Fruit fly (Drosophila melanogaster) whole organism, embryonic: ENCODE data around the gene MFS9.
A peak's percentile ranks its signal among the peaks of the same experiment; 100 is the strongest.

ENCODE experiments used
- B-H1 ChIP-seq: fragments of 200-800 bp; sonication (Bioruptor generic); IDR thresholded peaks from 3 replicates; pipeline ENCODE4 v1.3.6; 2022; ENCODE audit warnings: missing biosample characterization, missing genetic modification characterization
- BEAF-32 ChIP-seq: fragments of 200-800 bp; sonication (Bioruptor generic); optimal IDR thresholded peaks from 3 replicates; lab custom pipeline; 2017; ENCODE audit warnings: missing biosample characterization, missing genetic modification characterization, mild to moderate bottlenecking, moderate library complexity, missing genetic modification reagents
- CG1024 ChIP-seq: fragments of 200-800 bp; sonication (Bioruptor generic); IDR thresholded peaks from 2 replicates; pipeline ENCODE4 v1.3.6; 2022; ENCODE audit warnings: missing biosample characterization, missing genetic modification characterization
- CG10543 ChIP-seq: fragments of 200-800 bp; sonication (Bioruptor generic); optimal IDR thresholded peaks from 3 replicates; lab custom pipeline; 2017; ENCODE audit warnings: missing biosample characterization, mild to moderate bottlenecking, missing genetic modification characterization, moderate library complexity
- CG10565 ChIP-seq: fragments of 200-800 bp; sonication (Bioruptor generic); optimal IDR thresholded peaks from 3 replicates; lab custom pipeline; 2016; ENCODE audit warnings: missing biosample characterization, mild to moderate bottlenecking, missing genetic modification characterization
- CG14710 ChIP-seq: fragments of 200-800 bp; sonication (Bioruptor generic); optimal IDR thresholded peaks from 3 replicates; lab custom pipeline; 2019; ENCODE audit warnings: missing biosample characterization, mild to moderate bottlenecking, missing genetic modification characterization, moderate library complexity
- CG15073 ChIP-seq: fragments of 200-800 bp; sonication (Bioruptor generic); optimal IDR thresholded peaks from 2 replicates; lab custom pipeline; 2016; ENCODE audit warnings: missing biosample characterization, missing genetic modification characterization
- CG1792 ChIP-seq: fragments of 200-800 bp; sonication (Bioruptor generic); optimal IDR thresholded peaks from 2 replicates; lab custom pipeline; 2016; ENCODE audit warnings: missing biosample characterization, missing genetic modification characterization
- CG18011 ChIP-seq: fragments of 200-800 bp; sonication (Bioruptor generic); optimal IDR thresholded peaks from 2 replicates; lab custom pipeline; 2017; ENCODE audit warnings: missing biosample characterization, missing genetic modification characterization, mild to moderate bottlenecking, moderate library complexity, missing genotype
- CG2120 ChIP-seq: fragments of 200-800 bp; sonication (Bioruptor generic); optimal IDR thresholded peaks from 3 replicates; lab custom pipeline; 2016; ENCODE audit warnings: missing biosample characterization, missing genetic modification characterization
- CG3163 ChIP-seq: fragments of 200-800 bp; sonication (Bioruptor generic); optimal IDR thresholded peaks from 3 replicates; lab custom pipeline; 2016; ENCODE audit warnings: missing biosample characterization, missing genetic modification characterization
- CG34224 ChIP-seq: fragments of 200-800 bp; sonication (Bioruptor generic); IDR thresholded peaks from 3 replicates; pipeline ENCODE4 v1.3.6; 2022; ENCODE audit warnings: missing biosample characterization, missing genetic modification characterization; ENCODE audit not compliant: partially characterized antibody
- CG4328 ChIP-seq: fragments of 200-800 bp; sonication (Bioruptor generic); optimal IDR thresholded peaks from 3 replicates; lab custom pipeline; 2017; ENCODE audit warnings: missing biosample characterization, missing genetic modification reagents, missing genetic modification characterization
- CG7839 ChIP-seq: fragments of 200-800 bp; sonication (Bioruptor generic); optimal IDR thresholded peaks from 3 replicates; lab custom pipeline; 2018; ENCODE audit warnings: missing biosample characterization, mild to moderate bottlenecking, missing genetic modification characterization, moderate library complexity
- CG9727 ChIP-seq: fragments of 200-800 bp; sonication (Bioruptor generic); optimal IDR thresholded peaks from 3 replicates; lab custom pipeline; 2017; ENCODE audit warnings: missing biosample characterization, mild to moderate bottlenecking, missing genetic modification characterization
- D19B ChIP-seq: fragments of 200-800 bp; sonication (Bioruptor generic); optimal IDR thresholded peaks from 2 replicates; lab custom pipeline; 2017; ENCODE audit warnings: missing biosample characterization, mild to moderate bottlenecking, missing genetic modification characterization
- HLH4C ChIP-seq: fragments of 200-800 bp; sonication (Bioruptor generic); IDR thresholded peaks from 3 replicates; pipeline ENCODE4 v1.3.6; 2022; ENCODE audit warnings: missing biosample characterization, missing genetic modification characterization; ENCODE audit not compliant: partially characterized antibody
- Hsf ChIP-seq: fragments of 200-800 bp; sonication (Bioruptor generic); optimal IDR thresholded peaks from 3 replicates; lab custom pipeline; 2016; ENCODE audit warnings: missing biosample characterization, missing genetic modification characterization
- Meics ChIP-seq: fragments of 200-800 bp; sonication (Bioruptor generic); optimal IDR thresholded peaks from 2 replicates; lab custom pipeline; 2017; ENCODE audit warnings: missing biosample characterization, mild to moderate bottlenecking, missing genetic modification characterization
- Myb ChIP-seq: fragments of 200-800 bp; sonication (Bioruptor generic); optimal IDR thresholded peaks from 2 replicates; lab custom pipeline; 2016; ENCODE audit warnings: missing biosample characterization, missing genetic modification characterization
- NC2β ChIP-seq: fragments of 200-800 bp; sonication (Bioruptor generic); optimal IDR thresholded peaks from 2 replicates; lab custom pipeline; 2016; ENCODE audit warnings: missing biosample characterization, missing genetic modification characterization
- Oli ChIP-seq: fragments of 200-800 bp; sonication (Bioruptor generic); optimal IDR thresholded peaks from 2 replicates; lab custom pipeline; 2018; ENCODE audit warnings: missing biosample characterization, mild to moderate bottlenecking, missing genetic modification characterization, moderate library complexity
- Rfx ChIP-seq: fragments of 200-800 bp; sonication (Bioruptor generic); IDR thresholded peaks from 2 replicates; pipeline ENCODE4 v1.3.6; 2022; ENCODE audit warnings: missing biosample characterization, missing genetic modification characterization
- Sin3A ChIP-seq: fragments of >200 bp; optimal IDR thresholded peaks from 2 replicates; lab custom pipeline; 2018
- Six4 ChIP-seq: fragments of 200-800 bp; sonication (Bioruptor generic); optimal IDR thresholded peaks from 2 replicates; lab custom pipeline; 2016; ENCODE audit warnings: missing biosample characterization, missing genetic modification characterization
- abd-A ChIP-seq: fragments of 200-800 bp; sonication (Bioruptor generic); optimal IDR thresholded peaks from 3 replicates; lab custom pipeline; 2019; ENCODE audit warnings: missing biosample characterization, mild to moderate bottlenecking, missing genetic modification characterization, moderate library complexity
- bbx ChIP-seq: fragments of 200-800 bp; sonication (Bioruptor generic); IDR thresholded peaks from 2 replicates; pipeline ENCODE4 v1.3.6; 2022; ENCODE audit warnings: missing biosample characterization, missing genetic modification characterization; ENCODE audit not compliant: partially characterized antibody
- bigmax ChIP-seq: fragments of 200-800 bp; sonication (Bioruptor generic); optimal IDR thresholded peaks from 2 replicates; lab custom pipeline; 2018; ENCODE audit warnings: missing biosample characterization, mild to moderate bottlenecking, missing genetic modification characterization
- cas ChIP-seq: fragments of 200-800 bp; sonication (Bioruptor generic); IDR thresholded peaks from 2 replicates; pipeline ENCODE4 v1.3.6; 2022; ENCODE audit warnings: missing biosample characterization, missing genetic modification characterization
- caup ChIP-seq: fragments of 200-800 bp; sonication (Bioruptor generic); optimal IDR thresholded peaks from 3 replicates; lab custom pipeline; 2017; ENCODE audit warnings: missing biosample characterization, mild to moderate bottlenecking, missing genetic modification characterization, moderate library complexity; ENCODE audit not compliant: severe bottlenecking
- crp ChIP-seq, 2 experiments: fragments of 200-800 bp; sonication (Bioruptor generic); optimal IDR thresholded peaks; 2 replicates in 1 of 2; 3 replicates in 1 of 2; lab custom pipeline; 2017; ENCODE audit warnings: missing biosample characterization in 2 of 2, missing genetic modification characterization in 2 of 2, mild to moderate bottlenecking in 1 of 2, moderate library complexity in 1 of 2
- cwo ChIP-seq: fragments of 200-800 bp; sonication (Bioruptor generic); optimal IDR thresholded peaks from 3 replicates; lab custom pipeline; 2017; ENCODE audit warnings: missing biosample characterization, missing genetic modification characterization, mild to moderate bottlenecking, moderate library complexity, missing genetic modification reagents
- dan ChIP-seq: fragments of 200-800 bp; sonication (Bioruptor generic); IDR thresholded peaks from 2 replicates; pipeline ENCODE4 v1.3.6; 2022; ENCODE audit warnings: missing biosample characterization, missing genetic modification characterization
- danr ChIP-seq: fragments of 200-800 bp; sonication (Bioruptor generic); IDR thresholded peaks from 2 replicates; pipeline ENCODE4 v1.3.6; 2022; ENCODE audit warnings: missing biosample characterization, missing genetic modification characterization
- dati ChIP-seq: fragments of 200-800 bp; sonication (Bioruptor generic); IDR thresholded peaks from 2 replicates; pipeline ENCODE4 v1.3.6; 2022; ENCODE audit warnings: missing biosample characterization, missing genetic modification characterization
- disco-r ChIP-seq: fragments of 200-800 bp; sonication (Bioruptor generic); optimal IDR thresholded peaks from 2 replicates; lab custom pipeline; 2016; ENCODE audit warnings: missing biosample characterization, missing genetic modification characterization
- dmrt99B ChIP-seq: fragments of 200-800 bp; sonication (Bioruptor generic); optimal IDR thresholded peaks from 2 replicates; lab custom pipeline; 2018; ENCODE audit warnings: missing biosample characterization, mild to moderate bottlenecking, missing genetic modification characterization, moderate library complexity
- eyg ChIP-seq: fragments of 200-800 bp; sonication (Bioruptor generic); optimal IDR thresholded peaks from 3 replicates; lab custom pipeline; 2016; ENCODE audit warnings: missing biosample characterization, missing genetic modification characterization
- gt ChIP-seq: fragments of 200-800 bp; sonication (Bioruptor generic); IDR thresholded peaks from 2 replicates; pipeline ENCODE4 v1.3.6; 2022; ENCODE audit warnings: missing biosample characterization, missing genetic modification characterization
- mam ChIP-seq: fragments of 200-800 bp; sonication (Bioruptor generic); optimal IDR thresholded peaks from 3 replicates; lab custom pipeline; 2016; ENCODE audit warnings: missing biosample characterization, missing genetic modification characterization
- nmo ChIP-seq: fragments of 200-800 bp; sonication (Bioruptor generic); optimal IDR thresholded peaks from 2 replicates; lab custom pipeline; 2018; ENCODE audit warnings: missing biosample characterization, mild to moderate bottlenecking, missing genetic modification characterization, moderate library complexity
- phol ChIP-seq: fragments of 200-800 bp; sonication (Bioruptor generic); optimal IDR thresholded peaks from 3 replicates; lab custom pipeline; 2018; ENCODE audit warnings: missing biosample characterization, mild to moderate bottlenecking, missing genetic modification characterization, moderate library complexity
- pros ChIP-seq: fragments of 200-800 bp; sonication (Bioruptor generic); optimal IDR thresholded peaks from 3 replicates; lab custom pipeline; 2019; ENCODE audit warnings: missing biosample characterization, mild to moderate bottlenecking, missing genetic modification characterization, moderate library complexity
- pzg ChIP-seq: fragments of 200-800 bp; sonication (Bioruptor generic); optimal IDR thresholded peaks from 3 replicates; lab custom pipeline; 2018; ENCODE audit warnings: missing biosample characterization, mild to moderate bottlenecking, missing genetic modification characterization, moderate library complexity
- rib ChIP-seq: fragments of 200-800 bp; sonication (Bioruptor generic); IDR thresholded peaks from 2 replicates; pipeline ENCODE4 v1.3.6; 2022; ENCODE audit warnings: missing biosample characterization, missing genetic modification characterization
- sens ChIP-seq: fragments of 200-800 bp; sonication (Bioruptor generic); peaks from one replicate; lab custom pipeline; 2016; ENCODE audit warnings: missing biosample characterization, missing genetic modification characterization
- sima ChIP-seq: fragments of 200-800 bp; sonication (Bioruptor generic); optimal IDR thresholded peaks from 2 replicates; lab custom pipeline; 2016; ENCODE audit warnings: missing biosample characterization, missing genetic modification characterization
- slbo ChIP-seq: fragments of 200-800 bp; sonication (Bioruptor generic); IDR thresholded peaks from 2 replicates; pipeline ENCODE4 v1.3.6; 2022; ENCODE audit warnings: missing biosample characterization, missing genetic modification characterization
- sug ChIP-seq: fragments of 200-800 bp; optimal IDR thresholded peaks from 2 replicates; lab custom pipeline; 2019; ENCODE audit warnings: missing biosample characterization, mild to moderate bottlenecking, missing genetic modification characterization, moderate library complexity
- vnd ChIP-seq: fragments of 200-800 bp; sonication (Bioruptor generic); IDR thresholded peaks from 3 replicates; pipeline ENCODE4 v1.3.6; 2022; ENCODE audit warnings: missing biosample characterization, missing genetic modification characterization; ENCODE audit not compliant: partially characterized antibody

The MFS9 gene

dm6 chr3R:20560019-20560667 is 47.9 kb upstream of the MFS9 start, which contains the start of gene CG15922 (continued):
- no peak for TF ChIP-seq CG15073 (GFP tag; lab: Kevin White, UChicago)
- TF ChIP-seq CG14710 (tag; lab: Kevin White, UChicago): no peak
- no peak for TF ChIP-seq bbx
- no peak for TF ChIP-seq CG1792 (GFP tag; lab: Kevin White, UChicago)
- TF ChIP-seq phol: no peak
- peak; percentile 14 for TF ChIP-seq CG9727 (GFP tag; lab: Kevin White, UChicago)
- TF ChIP-seq sug (tag; lab: Kevin White, UChicago): peak; percentile 49
- TF ChIP-seq gt (GFP tag; lab: Robert Waterston, UW): no peak
- TF ChIP-seq Sin3A (lab: Kevin White, UChicago): no peak
- TF ChIP-seq danr (GFP tag; lab: Robert Waterston, UW): no peak
- peak; percentile 42 for TF ChIP-seq sens (GFP tag; lab: Kevin White, UChicago)
- TF ChIP-seq mam (GFP tag; lab: Kevin White, UChicago): peak; percentile 10
- peak; percentile 38 for TF ChIP-seq Oli (tag; lab: Kevin White, UChicago)
- TF ChIP-seq cas: no peak
- no peak for TF ChIP-seq CG10543 (GFP tag; lab: Kevin White, UChicago)
- TF ChIP-seq nmo: no peak
- no peak for TF ChIP-seq crp (GFP tag; optimal IDR thresholded peaks at IDR 0.05; lab: Kevin White, UChicago)
- no peak for TF ChIP-seq sima (GFP tag; lab: Kevin White, UChicago)
- TF ChIP-seq pzg: peak; percentile 60
- peak; percentile 30 for TF ChIP-seq bigmax (GFP tag; lab: Kevin White, UChicago)
- peak; percentile 20 for TF ChIP-seq BEAF-32 (GFP tag; lab: Kevin White, UChicago)
- TF ChIP-seq dati: no peak
- TF ChIP-seq disco-r: no peak
- peak; percentile 21 for TF ChIP-seq CG2120 (GFP tag; lab: Kevin White, UChicago)
- no peak for TF ChIP-seq rib (GFP tag; lab: Robert Waterston, UW)
- TF ChIP-seq Six4 (GFP tag; lab: Kevin White, UChicago): no peak
- peak; percentile 39 for TF ChIP-seq dmrt99B (tag; lab: Kevin White, UChicago)
- peak; percentile 34; the same call in 1 of the 2 replicates for TF ChIP-seq Rfx (GFP tag; lab: Robert Waterston, UW)
- TF ChIP-seq dan (GFP tag; lab: Robert Waterston, UW): no peak
- TF ChIP-seq D19B: peak; percentile 67
- TF ChIP-seq CG4328 (GFP tag; lab: Kevin White, UChicago): no peak
- TF ChIP-seq pros (GFP tag; lab: Kevin White, UChicago): no peak
- peak; percentile 31; the same call in 1 of the 3 replicates for TF ChIP-seq CG34224
- TF ChIP-seq slbo (GFP tag; lab: Robert Waterston, UW): peak; percentile 58
- no peak for TF ChIP-seq vnd (GFP tag; lab: Robert Waterston, UW)
- TF ChIP-seq Hsf (GFP tag; lab: Kevin White, UChicago): no peak
- no peak for TF ChIP-seq HLH4C (GFP tag; lab: Robert Waterston, UW)
- TF ChIP-seq eyg: no peak
- no peak for TF ChIP-seq caup (GFP tag; lab: Kevin White, UChicago)
- TF ChIP-seq cwo: peak; percentile 39
- TF ChIP-seq CG10565 (GFP tag; lab: Kevin White, UChicago): no peak
- TF ChIP-seq Meics (GFP tag; lab: Kevin White, UChicago): peak; percentile 28
- TF ChIP-seq CG3163 (GFP tag; lab: Kevin White, UChicago): no peak
- TF ChIP-seq Myb (GFP tag; lab: Kevin White, UChicago): peak; percentile 3
- TF ChIP-seq B-H1 (GFP tag; lab: Robert Waterston, UW): peak; percentile 14; the same call in 1 of the 3 replicates
- no peak for TF ChIP-seq abd-A (tag; lab: Kevin White, UChicago)
- TF ChIP-seq NC2β (GFP tag; lab: Kevin White, UChicago): no peak
- no peak for TF ChIP-seq CG18011 (GFP tag; lab: Kevin White, UChicago)
- TF ChIP-seq CG1024 (GFP tag; lab: Robert Waterston, UW): no peak
- TF ChIP-seq CG7839: peak; percentile 17
